Worm (Caenorhabditis elegans): Measurements from ENCODE around the gene F31E9.3.

ce11 chrV:17322397-17322909 is at the start of gene F31E9.3:
- TF ChIP-seq him-1 (tag; optimal IDR thresholded peaks at IDR 0.05) (no peak), W03F9.2 (tag; optimal IDR thresholded peaks at IDR 0.05) (no peak)
